Worm (Caenorhabditis elegans) whole organism, late embryonic: ENCODE measurements around the gene B0432.11.

ENCODE experiments used
- ceh-48 ChIP-seq: sonication (generic microtip); optimal IDR thresholded peaks from 2 replicates; lab custom pipeline; 2016; ENCODE audit warnings: missing genetic modification characterization, inconsistent platforms, missing compliant biosample characterization
- fkh-10 ChIP-seq: fragments of 150-350 bp; optimal IDR thresholded peaks from 2 replicates; lab custom pipeline; 2014; ENCODE audit warnings: missing biosample characterization, missing genetic modification reagents, missing genetic modification characterization
- hlh-30 ChIP-seq: sonication (generic microtip); optimal IDR thresholded peaks from 2 replicates; lab custom pipeline; 2017; ENCODE audit warnings: antibody characterized with exemption, missing genetic modification characterization, missing compliant biosample characterization; ENCODE audit not compliant: insufficient read depth
- hlh-6 ChIP-seq: sonication (generic microtip); optimal IDR thresholded peaks from 2 replicates; lab custom pipeline; 2016; ENCODE audit warnings: missing genotype, missing genetic modification characterization, missing compliant biosample characterization
- nhr-11 ChIP-seq: fragments of 150-350 bp; optimal IDR thresholded peaks from 2 replicates; lab custom pipeline; 2014; ENCODE audit warnings: missing biosample characterization, missing genetic modification characterization
- odd-2 ChIP-seq: sonication (generic microtip); optimal IDR thresholded peaks from 2 replicates; lab custom pipeline; 2017; ENCODE audit warnings: antibody characterized with exemption, mild to moderate bottlenecking, missing genetic modification characterization, missing compliant biosample characterization
- pag-3 ChIP-seq: sonication (generic microtip); optimal IDR thresholded peaks from 2 replicates; lab custom pipeline; 2016; ENCODE audit warnings: missing compliant biosample characterization, missing genetic modification characterization, borderline replicate concordance
- pros-1 ChIP-seq: fragments of 150-350 bp; optimal IDR thresholded peaks from 2 replicates; lab custom pipeline; 2014; ENCODE audit warnings: missing biosample characterization, missing genetic modification reagents, missing genetic modification characterization
- ttx-3 ChIP-seq: sonication (generic microtip); optimal IDR thresholded peaks from 2 replicates; lab custom pipeline; 2016; ENCODE audit warnings: missing genetic modification reagents, missing genetic modification characterization, missing compliant biosample characterization

DNA sequence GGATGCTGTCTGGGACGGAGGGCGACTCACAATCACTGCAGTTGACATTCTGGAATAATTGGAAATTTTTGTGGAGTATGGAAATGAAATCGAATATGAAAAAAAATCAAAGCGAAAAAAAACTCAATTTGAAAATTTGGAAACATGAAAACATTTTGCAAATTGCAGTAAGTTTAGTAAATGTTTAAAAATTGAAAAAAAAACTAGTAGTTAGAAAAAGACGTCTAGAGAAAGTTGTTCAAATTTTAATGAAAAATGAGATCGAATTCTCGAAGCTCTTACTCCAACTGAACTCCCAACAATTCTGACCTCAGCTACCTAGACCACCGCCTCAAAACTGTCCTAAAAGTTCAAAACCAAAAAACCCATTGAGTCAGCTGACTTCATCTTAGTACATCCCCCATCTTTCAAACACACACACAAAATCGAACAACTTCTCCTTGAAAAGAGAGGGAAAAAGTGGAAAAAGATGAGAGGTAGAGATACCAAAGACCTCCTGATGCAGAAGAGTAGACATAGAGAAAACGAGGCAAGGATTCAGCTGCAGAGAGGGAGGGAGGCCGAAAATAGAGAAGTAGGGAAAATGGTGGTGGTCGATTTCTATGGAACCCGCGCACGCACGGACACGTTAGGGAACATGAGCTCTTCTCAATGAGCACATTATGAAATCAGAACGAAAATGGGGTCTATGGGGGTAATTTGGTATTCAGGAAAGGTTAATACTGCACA, 28.7 kb upstream of the B0432.11 start, which contains the start of gene K01A2.10:
- TF ChIP-seq ceh-48 (no peak), odd-2 (no peak), ttx-3 (no peak), nhr-11 (tag; lab: Kevin White, UChicago) (no peak), pros-1 (tag; lab: Kevin White, UChicago) (no peak), pag-3 (tag; lab: Kevin White, UChicago) (no peak), fkh-10 (GFP tag; lab: Kevin White, UChicago) (no peak), hlh-30 (tag; lab: Kevin White, UChicago) (peak; percentile 63), hlh-6 (tag; lab: Kevin White, UChicago) (peak; percentile 21)
